Fruit fly (Drosophila melanogaster): Measurements from ENCODE around the gene Tig.

Tig gene

DNA sequence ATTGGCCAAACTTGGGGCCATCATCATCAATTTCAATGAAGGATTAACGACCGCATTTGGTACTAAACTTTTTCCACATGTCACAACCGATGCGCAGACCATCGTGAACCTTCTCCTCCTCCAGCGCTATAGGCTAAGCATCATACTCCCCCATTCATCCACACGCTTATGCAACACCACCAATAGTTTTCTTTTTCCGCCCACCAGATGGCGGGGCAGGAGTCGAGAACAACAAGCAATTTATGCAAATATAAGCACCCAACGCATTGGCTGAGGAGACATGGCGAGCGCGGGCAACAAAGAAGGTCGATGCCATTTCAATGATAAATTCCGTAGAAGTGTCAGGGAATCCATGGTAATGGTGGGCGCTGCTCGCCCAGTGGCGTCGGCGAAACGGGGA is 31.6 kb downstream of the Tig start:
- no peak for TF ChIP-seq dac (GFP tag; optimal IDR thresholded peaks at IDR 0.05)
- no peak for TF ChIP-seq ss (GFP tag; optimal IDR thresholded peaks at IDR 0.05)
- no peak for TF ChIP-seq svp (GFP tag)
- no peak for TF ChIP-seq fd85E (GFP tag; optimal IDR thresholded peaks at IDR 0.05)

DNA sequence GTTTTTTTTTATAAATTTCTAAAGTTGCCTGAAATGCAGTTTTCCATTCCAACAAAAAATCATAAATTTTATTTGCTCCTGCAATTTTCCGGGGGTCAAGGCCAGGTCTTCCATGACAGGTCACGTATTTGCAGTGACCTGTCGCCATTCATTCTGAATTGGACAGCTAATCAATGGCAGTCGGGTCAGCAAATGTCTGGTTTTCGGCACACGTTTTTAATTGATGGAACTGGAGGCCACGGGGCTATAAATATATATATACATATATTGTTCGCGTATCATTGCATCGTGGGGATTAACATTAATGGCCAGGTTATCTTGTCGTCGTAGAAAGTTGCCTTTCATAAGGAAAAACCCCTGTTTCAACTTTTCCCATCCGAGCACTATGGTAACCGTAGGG is 36.0 kb downstream of the Tig start:
- TF ChIP-seq svp (GFP tag): peak; percentile 94
- TF ChIP-seq topi (GFP tag; optimal IDR thresholded peaks at IDR 0.05): no peak

DNA sequence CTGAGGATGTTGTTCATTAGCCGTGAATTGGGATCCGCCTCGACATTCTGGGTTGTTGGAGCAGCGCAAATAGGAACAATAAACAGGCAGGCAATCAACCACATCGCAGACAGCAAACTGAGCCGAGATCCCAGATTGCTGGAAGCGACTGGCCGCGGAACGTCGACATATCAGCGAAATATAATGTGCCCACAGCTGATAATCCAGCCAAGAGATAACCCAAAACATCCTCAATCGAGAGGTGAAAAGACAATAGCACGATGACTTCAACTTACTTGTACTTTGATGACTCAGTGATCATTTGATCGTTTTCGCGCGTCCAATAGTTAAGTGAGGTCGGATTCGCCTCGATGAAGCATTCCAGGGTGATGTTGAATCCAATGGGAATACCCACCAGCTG is 37.7 kb downstream of the Tig start, which contains the start of gene Nepl6:
Nepl6 (minus strand) TSS at position 104 of the 400 bp plus-strand sequence.
- no peak for TF ChIP-seq CG3919 (GFP tag; optimal IDR thresholded peaks at IDR 0.05)
- TF ChIP-seq Eip78C (GFP tag): peak; percentile 15
- TF ChIP-seq svp (GFP tag): peak; percentile 99

DNA sequence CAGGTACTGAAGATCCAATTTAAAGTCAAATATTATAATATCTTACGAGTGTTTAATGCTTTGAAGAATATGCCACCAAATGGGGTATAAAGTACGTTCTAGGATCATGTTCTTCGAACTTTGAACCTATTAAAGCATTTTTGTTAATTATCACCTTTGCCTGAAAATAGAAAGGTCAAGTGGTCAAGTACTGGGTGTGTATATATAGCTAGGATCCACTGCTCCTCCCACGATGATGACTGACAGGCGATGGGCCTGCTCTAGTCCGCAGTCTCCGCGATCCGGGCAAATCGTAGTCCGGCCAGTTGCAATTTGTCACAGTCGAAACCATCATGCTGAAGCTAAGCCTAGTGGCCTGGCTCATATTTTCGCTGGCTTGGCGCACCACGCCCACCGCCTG is 42.1 kb downstream of the Tig start, which contains the start of gene Nepl5:
Nepl5 (plus strand) TSS at position 301 of the 400 bp plus-strand sequence.
- TF ChIP-seq svp (GFP tag) (peak; percentile 56), cyc (GFP tag; optimal IDR thresholded peaks at IDR 0.05) (no peak), fkh (GFP tag; optimal IDR thresholded peaks at IDR 0.05) (no peak), Lpt (GFP tag; optimal IDR thresholded peaks at IDR 0.05) (no peak), CG6163 (GFP tag; IDR thresholded peaks at IDR 0.05) (no peak), pdm3 (GFP tag; optimal IDR thresholded peaks at IDR 0.05) (no peak), Sox14 (GFP tag; optimal IDR thresholded peaks at IDR 0.05) (no peak), CG34406 (GFP tag; optimal IDR thresholded peaks at IDR 0.05) (no peak), CG11762 (GFP tag; optimal IDR thresholded peaks at IDR 0.05; ENCODE audit: insufficient read depth) (no peak)

DNA sequence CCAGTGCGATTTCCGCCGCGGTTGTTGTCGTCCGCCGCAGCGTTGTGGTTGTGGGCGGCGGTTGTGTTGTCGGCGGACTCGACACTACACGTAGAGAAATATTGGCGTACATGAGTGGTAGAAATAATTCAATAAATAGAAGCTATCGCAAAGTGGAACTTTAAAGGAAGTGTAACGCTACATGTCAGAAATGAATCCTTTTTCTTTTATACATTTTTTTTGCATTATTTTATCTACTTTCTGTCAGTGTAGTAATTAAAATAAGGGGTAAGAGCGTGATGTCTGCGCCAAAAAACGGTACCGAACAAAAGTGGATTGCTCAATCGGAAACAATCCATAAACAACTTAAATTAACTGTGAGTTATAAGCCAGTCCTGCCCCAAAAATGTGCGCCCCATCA is 43.9 kb downstream of the Tig start:
- 0 out of 3 replicates have a peak, but pooled peaks have one; percentile 30 for TF ChIP-seq eg (GFP tag; IDR thresholded peaks at IDR 0.05)
- no peak for TF ChIP-seq Lpt (GFP tag; optimal IDR thresholded peaks at IDR 0.05)
- TF ChIP-seq CG6163 (GFP tag; IDR thresholded peaks at IDR 0.05): 0 out of 3 replicates have a peak, but pooled peaks have one; percentile 22
- peak; percentile 3 for TF ChIP-seq CG31627 (GFP tag; optimal IDR thresholded peaks at IDR 0.05)
- TF ChIP-seq Eip78C (GFP tag): peak; percentile 42
- TF ChIP-seq Hr39 (GFP tag; optimal IDR thresholded peaks at IDR 0.05): peak; percentile 0
- TF ChIP-seq svp (GFP tag): peak; percentile 70
- no peak for TF ChIP-seq fd85E (GFP tag; optimal IDR thresholded peaks at IDR 0.05)

DNA sequence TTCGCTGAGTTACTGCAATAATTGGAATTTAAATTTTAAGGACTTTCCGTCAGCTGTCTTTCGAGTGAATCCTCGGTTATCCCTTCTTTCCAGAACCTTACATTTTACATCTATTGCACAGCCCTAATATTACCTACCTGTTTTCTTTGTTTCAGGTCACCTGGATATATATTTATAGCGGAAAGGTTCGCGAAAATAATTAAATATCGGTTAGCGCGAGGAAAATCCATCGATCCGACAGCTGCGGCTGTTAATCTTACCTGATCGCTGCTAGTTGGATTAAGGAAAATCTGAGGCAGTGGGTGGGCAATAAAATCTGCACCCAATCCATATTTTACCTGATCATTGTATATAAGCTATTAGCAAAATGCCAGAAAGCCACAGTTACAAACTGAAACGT is 50.0 kb downstream of the Tig start:
- TF ChIP-seq Sox14 (GFP tag; optimal IDR thresholded peaks at IDR 0.05): no peak
- TF ChIP-seq CG6808 (GFP tag; optimal IDR thresholded peaks at IDR 0.05): no peak
- TF ChIP-seq Ets96B (tag; optimal IDR thresholded peaks at IDR 0.05): no peak

DNA sequence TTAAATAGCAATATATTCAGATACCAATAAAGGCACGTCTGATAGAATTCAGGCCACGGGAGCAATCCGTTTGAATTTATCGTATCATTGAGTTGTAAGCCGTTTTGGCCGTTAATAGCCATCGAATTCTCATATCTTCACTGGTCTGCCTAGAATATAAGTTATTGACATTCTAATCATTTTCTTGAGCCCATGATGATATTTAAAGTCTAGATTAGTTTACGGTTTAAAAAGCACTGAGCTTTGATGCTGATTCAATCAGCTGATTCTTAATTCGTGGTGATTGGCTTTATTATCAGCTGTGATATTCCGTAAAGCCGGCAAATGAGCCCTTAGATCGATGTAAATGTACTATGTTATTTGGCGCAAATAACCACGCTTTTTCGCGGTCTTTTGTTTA is 51.0 kb downstream of the Tig start, which contains the start of gene slam:
slam (plus strand) TSS at position 301 of the 400 bp plus-strand sequence.
- TF ChIP-seq eg (GFP tag; IDR thresholded peaks at IDR 0.05) (no peak), lz (GFP tag; optimal IDR thresholded peaks at IDR 0.05) (no peak), CG9139 (GFP tag; optimal IDR thresholded peaks at IDR 0.05) (no peak), CG6163 (GFP tag; IDR thresholded peaks at IDR 0.05) (no peak), pdm3 (GFP tag; optimal IDR thresholded peaks at IDR 0.05) (no peak), Eip75B (GFP tag; optimal IDR thresholded peaks at IDR 0.05) (no peak), CG1621 (tag; optimal IDR thresholded peaks at IDR 0.05) (no peak), acj6 (GFP tag; optimal IDR thresholded peaks at IDR 0.05) (no peak), Sox102F (GFP tag; optimal IDR thresholded peaks at IDR 0.05) (no peak), Hr39 (GFP tag; optimal IDR thresholded peaks at IDR 0.05) (no peak), Eip78C (GFP tag) (no peak), CG16779 (tag; optimal IDR thresholded peaks at IDR 0.05) (no peak)

Data from whole organism, prepupa.